Fruit fly (Drosophila melanogaster) S2 (cell line): ENCODE data around the gene png.

Source experiments
- CG8478 ChIP-seq: fragments of >200 bp; optimal IDR thresholded peaks from 2 replicates; lab custom pipeline; 2018
- CTCF ChIP-seq, 2 experiments: fragments of >200 bp; optimal IDR thresholded peaks; 2 replicates each; lab custom pipeline; 2018

DNA sequence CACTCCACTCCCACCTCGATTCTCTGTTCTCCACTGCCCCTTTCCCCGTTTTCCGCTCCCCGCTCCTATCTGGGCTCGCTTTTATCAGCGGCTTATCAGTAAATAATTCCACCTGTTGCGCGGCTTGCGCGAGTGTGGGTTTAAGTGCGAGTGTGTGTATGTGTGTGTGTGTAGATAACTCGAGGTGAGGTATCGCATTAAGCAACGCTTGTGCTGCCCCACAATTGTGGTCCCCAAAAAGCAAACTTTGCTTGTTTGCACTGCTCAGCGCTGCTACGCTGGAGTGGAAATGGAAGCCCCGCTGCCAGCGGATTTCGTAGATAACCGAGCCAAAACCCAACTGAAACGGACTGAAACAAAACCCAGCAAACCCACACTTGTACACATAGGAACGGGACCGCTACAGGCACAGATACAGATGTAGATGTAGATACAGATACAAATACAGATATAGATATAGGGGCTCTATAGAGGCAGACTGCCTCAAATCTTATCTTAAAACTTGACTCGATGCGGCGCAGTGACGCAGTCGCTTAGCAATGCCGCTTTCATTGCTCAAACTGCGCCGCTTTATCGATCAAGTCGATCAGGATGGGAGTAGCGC is 29.9 kb upstream of the png start:
- TF ChIP-seq CTCF (optimal IDR thresholded peaks at IDR 0.05; lab: Kevin White, UChicago) (no peak), CG8478 (lab: Kevin White, UChicago) (no peak)
